Fruit fly (Drosophila melanogaster) whole organism, embryonic: ENCODE data around the gene Rnb.

Source experiments
- Blimp-1 ChIP-seq: fragments of 200-800 bp; sonication (Bioruptor generic); optimal IDR thresholded peaks from 3 replicates; lab custom pipeline; 2018; ENCODE audit warnings: missing biosample characterization, missing genetic modification characterization, mild to moderate bottlenecking, moderate library complexity, missing genetic modification reagents
- C15 ChIP-seq: fragments of 200-800 bp; sonication (Bioruptor generic); IDR thresholded peaks from 3 replicates; pipeline ENCODE4 v1.3.6; 2022; ENCODE audit warnings: missing biosample characterization, missing genetic modification characterization
- CG12391 ChIP-seq: fragments of 200-800 bp; sonication (Bioruptor generic); optimal IDR thresholded peaks from 3 replicates; lab custom pipeline; 2018; ENCODE audit warnings: missing biosample characterization, mild to moderate bottlenecking, missing genetic modification characterization, moderate library complexity
- CG1792 ChIP-seq: fragments of 200-800 bp; sonication (Bioruptor generic); optimal IDR thresholded peaks from 2 replicates; lab custom pipeline; 2016; ENCODE audit warnings: missing biosample characterization, missing genetic modification characterization
- CG2678 ChIP-seq: fragments of 200-800 bp; sonication (Bioruptor generic); optimal IDR thresholded peaks from 3 replicates; lab custom pipeline; 2019; ENCODE audit warnings: missing biosample characterization, mild to moderate bottlenecking, missing genetic modification characterization, moderate library complexity
- CG3163 ChIP-seq: fragments of 200-800 bp; sonication (Bioruptor generic); optimal IDR thresholded peaks from 3 replicates; lab custom pipeline; 2016; ENCODE audit warnings: missing biosample characterization, missing genetic modification characterization
- CG3838 ChIP-seq: fragments of 200-800 bp; sonication (Bioruptor generic); optimal IDR thresholded peaks from 3 replicates; lab custom pipeline; 2016; ENCODE audit warnings: missing biosample characterization, missing genetic modification characterization
- CG4854 ChIP-seq: fragments of 200-800 bp; sonication (Bioruptor generic); optimal IDR thresholded peaks from 2 replicates; lab custom pipeline; 2016; ENCODE audit warnings: missing biosample characterization, missing genetic modification characterization, inconsistent platforms
- CG5180 ChIP-seq: fragments of 200-800 bp; sonication (Bioruptor generic); optimal IDR thresholded peaks from 3 replicates; lab custom pipeline; 2017; ENCODE audit warnings: missing biosample characterization, missing genetic modification characterization, mild to moderate bottlenecking, moderate library complexity, missing genetic modification reagents
- CG8290 ChIP-seq, 3 experiments: fragments of 200-800 bp; sonication (Bioruptor generic); optimal IDR thresholded peaks; 2 replicates each; lab custom pipeline; 2016 to 2019; ENCODE audit warnings: missing biosample characterization in 3 of 3, missing genetic modification characterization in 3 of 3, mild to moderate bottlenecking in 2 of 3, moderate library complexity in 1 of 3
- D ChIP-seq, 2 experiments: fragments of 200-800 bp in 1 of 2; fragments of >200 bp in 1 of 2; sonication (Bioruptor generic) in 1 of 2; optimal IDR thresholded peaks; 2 replicates in 1 of 2; 3 replicates in 1 of 2; lab custom pipeline; 2017; ENCODE audit warnings: mild to moderate bottlenecking in 1 of 2, missing biosample characterization in 1 of 2, missing genetic modification characterization in 1 of 2, missing genetic modification reagents in 1 of 2
- Dek ChIP-seq: fragments of 200-800 bp; sonication (Bioruptor generic); optimal IDR thresholded peaks from 3 replicates; lab custom pipeline; 2019; ENCODE audit warnings: missing biosample characterization, mild to moderate bottlenecking, missing genetic modification characterization, moderate library complexity
- Ets65A ChIP-seq: fragments of 200-800 bp; sonication (Bioruptor generic); peaks from one replicate; lab custom pipeline; 2016; ENCODE audit warnings: missing biosample characterization, missing genetic modification characterization
- HLHmδ ChIP-seq: fragments of 200-800 bp; sonication (Bioruptor generic); optimal IDR thresholded peaks from 2 replicates; lab custom pipeline; 2018; ENCODE audit warnings: missing biosample characterization, mild to moderate bottlenecking, missing genetic modification characterization, moderate library complexity
- Med ChIP-seq: fragments of 200-800 bp; sonication (Bioruptor generic); peaks from one replicate; lab custom pipeline; 2016; ENCODE audit warnings: missing biosample characterization, missing genetic modification characterization, mild to moderate bottlenecking, inconsistent platforms, moderate library complexity
- Oli ChIP-seq: fragments of 200-800 bp; sonication (Bioruptor generic); optimal IDR thresholded peaks from 2 replicates; lab custom pipeline; 2018; ENCODE audit warnings: missing biosample characterization, mild to moderate bottlenecking, missing genetic modification characterization, moderate library complexity
- Rfx ChIP-seq: fragments of 200-800 bp; sonication (Bioruptor generic); IDR thresholded peaks from 2 replicates; pipeline ENCODE4 v1.3.6; 2022; ENCODE audit warnings: missing biosample characterization, missing genetic modification characterization
- Stat92E ChIP-seq, 3 experiments: fragments of >200 bp in 2 of 3; fragments of 200-800 bp in 1 of 3; sonication (Bioruptor generic) in 1 of 3; optimal IDR thresholded peaks; 2 replicates each; lab custom pipeline; 2017 to 2019; ENCODE audit warnings: missing biosample characterization in 3 of 3, missing genetic modification characterization in 3 of 3, mild to moderate bottlenecking in 1 of 3, moderate library complexity in 1 of 3
- Trl ChIP-seq, 3 experiments: fragments of >200 bp in 2 of 3; fragments of 200-800 bp in 1 of 3; sonication (Bioruptor generic) in 1 of 3; optimal IDR thresholded peaks; 2 replicates in 1 of 3; 3 replicates in 2 of 3; lab custom pipeline; 2016 to 2017; ENCODE audit warnings: missing biosample characterization in 1 of 3, missing genetic modification characterization in 1 of 3
- ato ChIP-seq: fragments of 200-800 bp; sonication (Bioruptor generic); IDR thresholded peaks from 2 replicates; pipeline ENCODE4 v1.3.6; 2022; ENCODE audit warnings: missing biosample characterization, missing genetic modification characterization; ENCODE audit not compliant: partially characterized antibody
- chinmo ChIP-seq: fragments of 200-800 bp; sonication (Bioruptor generic); IDR thresholded peaks from 4 replicates; pipeline ENCODE4 v1.3.6; 2022; ENCODE audit warnings: missing biosample characterization, missing genetic modification characterization; ENCODE audit not compliant: partially characterized antibody
- crp ChIP-seq, 2 experiments: fragments of 200-800 bp; sonication (Bioruptor generic); optimal IDR thresholded peaks; 2 replicates in 1 of 2; 3 replicates in 1 of 2; lab custom pipeline; 2017; ENCODE audit warnings: missing biosample characterization in 2 of 2, missing genetic modification characterization in 2 of 2, mild to moderate bottlenecking in 1 of 2, moderate library complexity in 1 of 2
- gfzf ChIP-seq: fragments of 200-800 bp; sonication (Bioruptor generic); optimal IDR thresholded peaks from 2 replicates; lab custom pipeline; 2016; ENCODE audit warnings: missing biosample characterization, mild to moderate bottlenecking, missing genetic modification characterization, moderate library complexity
- gro ChIP-seq: fragments of 200-800 bp; sonication (Bioruptor generic); optimal IDR thresholded peaks from 2 replicates; lab custom pipeline; 2016; ENCODE audit warnings: missing biosample characterization, missing genetic modification characterization
- jigr1 ChIP-seq: fragments of 200-800 bp; sonication (Bioruptor generic); IDR thresholded peaks from 3 replicates; pipeline ENCODE4 v1.3.6; 2022; ENCODE audit warnings: missing biosample characterization, missing genetic modification characterization
- kni ChIP-seq: fragments of 200-800 bp; sonication (Bioruptor generic); optimal IDR thresholded peaks from 3 replicates; lab custom pipeline; 2017; ENCODE audit warnings: mild to moderate bottlenecking, missing biosample characterization, missing genetic modification reagents, missing genetic modification characterization
- nom ChIP-seq: fragments of 200-800 bp; sonication (Bioruptor generic); optimal IDR thresholded peaks from 2 replicates; lab custom pipeline; 2017; ENCODE audit warnings: missing biosample characterization, missing genetic modification characterization, mild to moderate bottlenecking, moderate library complexity, missing genetic modification reagents
- oc ChIP-seq: fragments of 200-800 bp; sonication (Bioruptor generic); optimal IDR thresholded peaks from 2 replicates; lab custom pipeline; 2018; ENCODE audit warnings: missing biosample characterization, mild to moderate bottlenecking, missing genetic modification characterization, moderate library complexity
- pan ChIP-seq, 4 experiments: fragments of >200 bp in 3 of 4; fragments of 200-800 bp in 1 of 4; sonication (Bioruptor generic) in 1 of 4; optimal IDR thresholded peaks in 3 of 4; IDR thresholded peaks in 1 of 4; 2 replicates each; pipeline versions ENCODE4 v1.3.6 to Lab custom; 2017 to 2022; ENCODE audit warnings: missing biosample characterization in 2 of 4, missing genetic modification characterization in 2 of 4, mixed read lengths in 1 of 4
- pros ChIP-seq: fragments of 200-800 bp; sonication (Bioruptor generic); optimal IDR thresholded peaks from 3 replicates; lab custom pipeline; 2019; ENCODE audit warnings: missing biosample characterization, mild to moderate bottlenecking, missing genetic modification characterization, moderate library complexity
- sc ChIP-seq, 3 experiments: fragments of >200 bp in 2 of 3; fragments of 200-800 bp in 1 of 3; sonication (Bioruptor generic) in 1 of 3; optimal IDR thresholded peaks; 2 replicates in 2 of 3; 3 replicates in 1 of 3; lab custom pipeline; 2017; ENCODE audit warnings: mild to moderate bottlenecking in 1 of 3, missing biosample characterization in 1 of 3, missing genetic modification characterization in 1 of 3, missing genetic modification reagents in 1 of 3
- scrt ChIP-seq: fragments of 200-800 bp; sonication (Bioruptor generic); optimal IDR thresholded peaks from 2 replicates; lab custom pipeline; 2018; ENCODE audit warnings: missing biosample characterization, mild to moderate bottlenecking, missing genetic modification characterization, moderate library complexity
- sens ChIP-seq: fragments of 200-800 bp; sonication (Bioruptor generic); peaks from one replicate; lab custom pipeline; 2016; ENCODE audit warnings: missing biosample characterization, missing genetic modification characterization
- so ChIP-seq: fragments of 200-800 bp; sonication (Bioruptor generic); IDR thresholded peaks from 3 replicates; pipeline ENCODE4 v1.3.6; 2022; ENCODE audit warnings: missing biosample characterization, missing genetic modification characterization
- vfl ChIP-seq: fragments of 200-800 bp; sonication (Bioruptor generic); optimal IDR thresholded peaks from 2 replicates; lab custom pipeline; 2016; ENCODE audit warnings: missing biosample characterization, missing genetic modification characterization
- z ChIP-seq: fragments of 200-800 bp; sonication (Bioruptor generic); IDR thresholded peaks from 3 replicates; pipeline ENCODE4 v1.3.6; 2022; ENCODE audit warnings: missing biosample characterization, missing genetic modification characterization

The Rnb gene

dm6 chr3R:29829228-29829786, 30.2 kb upstream of the Rnb start:
- TF ChIP-seq Trl (optimal IDR thresholded peaks at IDR 0.05; lab: Kevin White, UChicago) = peak; percentile 23 to 47
- no peak for TF ChIP-seq Trl (GFP tag; optimal IDR thresholded peaks at IDR 0.05; lab: Kevin White, UChicago)
- TF ChIP-seq chinmo (GFP tag; lab: Robert Waterston, UW) = 0 out of 4 replicates have a peak, but pooled peaks have one; percentile 28
- no peak for TF ChIP-seq Dek (tag; lab: Kevin White, UChicago)
- TF ChIP-seq Blimp-1 (GFP tag; lab: Kevin White, UChicago) = peak; percentile 20
- TF ChIP-seq CG3163 (GFP tag; lab: Kevin White, UChicago) = peak; percentile 72
- TF ChIP-seq nom = peak; percentile 12
- TF ChIP-seq CG5180 (GFP tag; lab: Kevin White, UChicago) = peak; percentile 97
- TF ChIP-seq pros (GFP tag; lab: Kevin White, UChicago) = peak; percentile 79
- TF ChIP-seq crp (GFP tag; optimal IDR thresholded peaks at IDR 0.05; lab: Kevin White, UChicago) = no peak

DNA sequence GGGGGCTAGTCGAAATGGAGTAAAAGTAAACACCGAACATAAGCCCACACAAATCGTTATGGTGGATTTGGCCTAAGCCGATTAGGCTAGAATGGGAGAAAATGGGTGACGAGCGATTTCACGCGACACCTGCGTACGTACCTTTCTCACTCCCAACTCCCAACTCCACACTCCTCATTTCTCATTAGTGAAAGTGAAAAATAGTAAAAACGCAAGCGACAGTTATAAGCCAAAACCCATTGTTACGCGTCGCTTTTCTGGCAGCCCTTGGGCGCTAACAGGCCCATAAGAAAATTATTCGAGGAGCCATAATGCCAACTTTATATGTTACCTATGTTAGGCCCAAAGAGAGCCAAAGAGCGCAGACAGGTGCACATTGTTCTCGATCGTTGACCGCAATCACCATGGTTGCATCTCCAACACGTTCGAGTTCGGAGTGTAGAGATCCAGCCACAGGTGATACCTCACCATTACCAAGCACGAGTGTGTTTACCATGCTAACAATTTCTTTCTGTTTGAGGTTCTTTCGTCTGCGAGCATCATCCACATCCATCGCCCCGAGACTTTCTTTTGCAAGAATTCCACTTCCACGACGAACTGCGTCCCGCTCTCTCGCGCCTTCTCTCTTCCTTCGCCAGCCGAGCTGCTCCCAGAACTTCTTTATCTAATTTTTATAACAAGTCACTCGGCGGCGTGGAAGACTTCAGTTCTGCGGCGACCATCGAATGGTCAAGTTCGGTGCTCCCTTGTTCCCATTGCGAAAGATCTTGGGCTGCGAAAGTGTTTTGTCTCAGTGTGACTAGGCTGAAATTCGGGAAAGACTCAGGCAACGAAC, 19.5 kb upstream of the Rnb start, which contains the start of gene neo:
TSS of gene neo (plus strand) at position 698 of the 835 bp plus-strand sequence.
- no peak for TF ChIP-seq vfl (GFP tag; lab: Kevin White, UChicago)
- no peak for TF ChIP-seq sc (optimal IDR thresholded peaks at IDR 0.05; lab: Kevin White, UChicago)
- no peak for TF ChIP-seq sc (GFP tag; optimal IDR thresholded peaks at IDR 0.05; lab: Kevin White, UChicago)
- peak; percentile 22 for TF ChIP-seq D (optimal IDR thresholded peaks at IDR 0.05; lab: Kevin White, UChicago)
- no peak for TF ChIP-seq D (GFP tag; optimal IDR thresholded peaks at IDR 0.05; lab: Kevin White, UChicago)
- no peak for TF ChIP-seq gfzf
- TF ChIP-seq Stat92E (GFP tag; optimal IDR thresholded peaks at IDR 0.05; lab: Kevin White, UChicago) = peak in 1 of 3 experiments; percentile 10
- TF ChIP-seq ato (GFP tag; lab: Robert Waterston, UW) = 0 out of 2 replicates have a peak, but pooled peaks have one; percentile 11
- TF ChIP-seq CG2678 (tag; lab: Kevin White, UChicago) = no peak
- TF ChIP-seq kni (GFP tag; lab: Kevin White, UChicago) = peak; percentile 33
- peak; percentile 41 for TF ChIP-seq CG3163 (GFP tag; lab: Kevin White, UChicago)
- no peak for TF ChIP-seq Rfx
- no peak for TF ChIP-seq C15 (GFP tag; lab: Robert Waterston, UW)
- no peak for TF ChIP-seq CG8290 (GFP tag; optimal IDR thresholded peaks at IDR 0.05; lab: Kevin White, UChicago)
- no peak for TF ChIP-seq CG8290 (tag; optimal IDR thresholded peaks at IDR 0.05; lab: Kevin White, UChicago)
- no peak for TF ChIP-seq jigr1 (GFP tag; lab: Robert Waterston, UW)
- no peak for TF ChIP-seq pan (optimal IDR thresholded peaks at IDR 0.05; lab: Kevin White, UChicago)
- TF ChIP-seq pan (GFP tag; optimal IDR thresholded peaks at IDR 0.05 in 1 of 2, IDR thresholded peaks at IDR 0.05 in 1 of 2) = no peak
- peak; percentile 89 for TF ChIP-seq oc
- TF ChIP-seq sens (GFP tag; lab: Kevin White, UChicago) = peak; percentile 44
- no peak for TF ChIP-seq CG4854 (GFP tag; lab: Kevin White, UChicago)
- TF ChIP-seq CG3838 (GFP tag; lab: Kevin White, UChicago) = no peak
- TF ChIP-seq Blimp-1 (GFP tag; lab: Kevin White, UChicago) = peak; percentile 97
- no peak for TF ChIP-seq Oli (tag; lab: Kevin White, UChicago)
- no peak for TF ChIP-seq CG1792 (GFP tag; lab: Kevin White, UChicago)
- peak; percentile 12 for TF ChIP-seq HLHmδ (GFP tag; lab: Kevin White, UChicago)
- TF ChIP-seq z (GFP tag; lab: Robert Waterston, UW) = no peak
- TF ChIP-seq gro (GFP tag; lab: Kevin White, UChicago) = no peak
- peak; percentile 96 for TF ChIP-seq CG5180 (GFP tag; lab: Kevin White, UChicago)
- peak; percentile 85 for TF ChIP-seq Ets65A (GFP tag; lab: Kevin White, UChicago)
- no peak for TF ChIP-seq scrt (GFP tag; lab: Kevin White, UChicago)
- peak; percentile 68 for TF ChIP-seq Med (GFP tag; lab: Kevin White, UChicago)
- no peak for TF ChIP-seq CG12391 (tag; lab: Kevin White, UChicago)
- TF ChIP-seq Trl (optimal IDR thresholded peaks at IDR 0.05; lab: Kevin White, UChicago) = peak in 1 of 2 experiments; percentile 52
- TF ChIP-seq Trl (GFP tag; optimal IDR thresholded peaks at IDR 0.05; lab: Kevin White, UChicago) = no peak
- no peak for TF ChIP-seq so (GFP tag; lab: Robert Waterston, UW)
